Fruit fly (Drosophila melanogaster) whole organism, embryonic: Measurements from ENCODE around the gene CG42237.

ENCODE experiments used
- CG13287 ChIP-seq: fragments of 200-800 bp; sonication (Bioruptor generic); IDR thresholded peaks from 2 replicates; pipeline ENCODE4 v1.3.6; 2022; ENCODE audit warnings: missing biosample characterization, missing genetic modification characterization; ENCODE audit not compliant: partially characterized antibody
- CG13775 ChIP-seq: fragments of 200-800 bp; sonication (Bioruptor generic); optimal IDR thresholded peaks from 3 replicates; lab custom pipeline; 2017; ENCODE audit warnings: missing biosample characterization, mild to moderate bottlenecking, missing genetic modification characterization
- CG14667 ChIP-seq: fragments of 200-800 bp; sonication (Bioruptor generic); IDR thresholded peaks from 2 replicates; pipeline ENCODE4 v1.3.6; 2022; ENCODE audit warnings: missing biosample characterization, missing genetic modification characterization
- CG1603 ChIP-seq: fragments of 200-800 bp; sonication (Bioruptor generic); optimal IDR thresholded peaks from 2 replicates; lab custom pipeline; 2019; ENCODE audit warnings: missing biosample characterization, mild to moderate bottlenecking, missing genetic modification characterization, moderate library complexity
- CG18262 ChIP-seq: fragments of 200-800 bp; optimal IDR thresholded peaks from 3 replicates; lab custom pipeline; 2019; ENCODE audit warnings: missing biosample characterization, mild to moderate bottlenecking, missing genetic modification characterization, moderate library complexity
- CG18619 ChIP-seq: fragments of 200-800 bp; sonication (Bioruptor generic); optimal IDR thresholded peaks from 3 replicates; lab custom pipeline; 2017; ENCODE audit warnings: missing biosample characterization, mild to moderate bottlenecking, missing genetic modification characterization
- CG31365 ChIP-seq: fragments of 200-800 bp; sonication (Bioruptor generic); optimal IDR thresholded peaks from 2 replicates; lab custom pipeline; 2018; ENCODE audit warnings: missing biosample characterization, mild to moderate bottlenecking, missing genetic modification characterization
- CG33213 ChIP-seq: fragments of 200-800 bp; sonication (Bioruptor generic); optimal IDR thresholded peaks from 3 replicates; lab custom pipeline; 2016; ENCODE audit warnings: missing biosample characterization, missing genetic modification characterization
- CG42726 ChIP-seq: fragments of 200-800 bp; sonication (Bioruptor generic); IDR thresholded peaks from 2 replicates; pipeline ENCODE4 v1.3.6; 2022; ENCODE audit warnings: missing biosample characterization, missing genetic modification characterization; ENCODE audit not compliant: partially characterized antibody
- CG4730 ChIP-seq: fragments of 200-800 bp; sonication (Bioruptor generic); IDR thresholded peaks from 2 replicates; pipeline ENCODE4 v1.3.6; 2022; ENCODE audit warnings: missing biosample characterization, missing genetic modification characterization
- CG5953 ChIP-seq: fragments of 200-800 bp; sonication (Bioruptor generic); IDR thresholded peaks from 2 replicates; pipeline ENCODE4 v1.3.6; 2022; ENCODE audit warnings: missing biosample characterization, missing genetic modification characterization
- CG6254 ChIP-seq: fragments of 200-800 bp; sonication (Bioruptor generic); optimal IDR thresholded peaks from 3 replicates; lab custom pipeline; 2017; ENCODE audit warnings: mild to moderate bottlenecking, missing biosample characterization, missing genetic modification reagents, missing genetic modification characterization
- CG8359 ChIP-seq: fragments of 200-800 bp; sonication (Bioruptor generic); optimal IDR thresholded peaks from 2 replicates; lab custom pipeline; 2017; ENCODE audit warnings: missing biosample characterization, mild to moderate bottlenecking, missing genetic modification characterization, borderline replicate concordance
- CG9797 ChIP-seq: fragments of 200-800 bp; sonication (Bioruptor generic); optimal IDR thresholded peaks from 3 replicates; lab custom pipeline; 2018; ENCODE audit warnings: missing biosample characterization, mild to moderate bottlenecking, missing genetic modification characterization
- Camta ChIP-seq: fragments of 200-800 bp; sonication (Bioruptor generic); optimal IDR thresholded peaks from 2 replicates; lab custom pipeline; 2016; ENCODE audit warnings: missing biosample characterization, missing genetic modification characterization
- Chrac-16 ChIP-seq: fragments of 200-800 bp; sonication (Bioruptor generic); optimal IDR thresholded peaks from 3 replicates; lab custom pipeline; 2016; ENCODE audit warnings: missing biosample characterization, missing genetic modification characterization
- E2f1 ChIP-seq: fragments of 200-800 bp; sonication (Bioruptor generic); IDR thresholded peaks from 2 replicates; pipeline ENCODE4 v1.3.6; 2022; ENCODE audit warnings: missing biosample characterization, missing genetic modification characterization
- E2f2 ChIP-seq: fragments of 200-800 bp; sonication (Bioruptor generic); IDR thresholded peaks from 2 replicates; pipeline ENCODE4 v1.3.6; 2022; ENCODE audit warnings: missing biosample characterization, missing genetic modification characterization
- ERR ChIP-seq: fragments of 200-800 bp; sonication (Bioruptor generic); optimal IDR thresholded peaks from 2 replicates; lab custom pipeline; 2016; ENCODE audit warnings: missing biosample characterization, missing genetic modification characterization
- Ets65A ChIP-seq: fragments of 200-800 bp; sonication (Bioruptor generic); peaks from one replicate; lab custom pipeline; 2016; ENCODE audit warnings: missing biosample characterization, missing genetic modification characterization
- HLHmδ ChIP-seq: fragments of 200-800 bp; sonication (Bioruptor generic); optimal IDR thresholded peaks from 2 replicates; lab custom pipeline; 2018; ENCODE audit warnings: missing biosample characterization, mild to moderate bottlenecking, missing genetic modification characterization, moderate library complexity
- Hsf ChIP-seq: fragments of 200-800 bp; sonication (Bioruptor generic); optimal IDR thresholded peaks from 3 replicates; lab custom pipeline; 2016; ENCODE audit warnings: missing biosample characterization, missing genetic modification characterization
- Lhr ChIP-seq: fragments of 200-800 bp; sonication (Bioruptor generic); optimal IDR thresholded peaks from 3 replicates; lab custom pipeline; 2017; ENCODE audit warnings: mild to moderate bottlenecking, missing biosample characterization, missing genetic modification reagents, missing genetic modification characterization
- MTF-1 ChIP-seq: fragments of 200-800 bp; sonication (Bioruptor generic); optimal IDR thresholded peaks from 2 replicates; lab custom pipeline; 2018; ENCODE audit warnings: missing biosample characterization, mild to moderate bottlenecking, missing genetic modification characterization, borderline replicate concordance
- Myb ChIP-seq: fragments of 200-800 bp; sonication (Bioruptor generic); optimal IDR thresholded peaks from 2 replicates; lab custom pipeline; 2016; ENCODE audit warnings: missing biosample characterization, missing genetic modification characterization
- NC2β ChIP-seq: fragments of 200-800 bp; sonication (Bioruptor generic); optimal IDR thresholded peaks from 2 replicates; lab custom pipeline; 2016; ENCODE audit warnings: missing biosample characterization, missing genetic modification characterization
- Pdp1 ChIP-seq, 2 experiments: fragments of 200-800 bp; sonication (Bioruptor generic); optimal IDR thresholded peaks; 3 replicates each; lab custom pipeline; 2016; ENCODE audit warnings: missing biosample characterization in 2 of 2, missing genetic modification characterization in 2 of 2, mild to moderate bottlenecking in 1 of 2, moderate library complexity in 1 of 2
- Rfx ChIP-seq: fragments of 200-800 bp; sonication (Bioruptor generic); IDR thresholded peaks from 2 replicates; pipeline ENCODE4 v1.3.6; 2022; ENCODE audit warnings: missing biosample characterization, missing genetic modification characterization
- Scr ChIP-seq: fragments of 200-800 bp; sonication (Bioruptor generic); IDR thresholded peaks from 2 replicates; pipeline ENCODE4 v1.3.6; 2022; ENCODE audit warnings: missing biosample characterization, missing genetic modification characterization; ENCODE audit not compliant: partially characterized antibody
- Sin3A ChIP-seq: fragments of >200 bp; optimal IDR thresholded peaks from 2 replicates; lab custom pipeline; 2018
- Ssrp ChIP-seq: fragments of 200-800 bp; sonication (Bioruptor generic); optimal IDR thresholded peaks from 2 replicates; lab custom pipeline; 2018; ENCODE audit warnings: missing biosample characterization, mild to moderate bottlenecking, missing genetic modification characterization, moderate library complexity
- Xrp1 ChIP-seq: fragments of 200-800 bp; sonication (Bioruptor generic); IDR thresholded peaks from 2 replicates; pipeline ENCODE4 v1.3.6; 2022; ENCODE audit warnings: missing biosample characterization, missing genetic modification characterization
- YL-1 ChIP-seq: fragments of 200-800 bp; sonication (Bioruptor generic); optimal IDR thresholded peaks from 3 replicates; lab custom pipeline; 2017; ENCODE audit warnings: missing biosample characterization, mild to moderate bottlenecking, missing genetic modification characterization
- bcd ChIP-seq: fragments of 200-800 bp; sonication (Bioruptor generic); optimal IDR thresholded peaks from 2 replicates; lab custom pipeline; 2017; ENCODE audit warnings: missing biosample characterization, mild to moderate bottlenecking, missing genetic modification characterization
- bigmax ChIP-seq: fragments of 200-800 bp; sonication (Bioruptor generic); optimal IDR thresholded peaks from 2 replicates; lab custom pipeline; 2018; ENCODE audit warnings: missing biosample characterization, mild to moderate bottlenecking, missing genetic modification characterization
- crc ChIP-seq: fragments of 200-800 bp; sonication (Bioruptor generic); optimal IDR thresholded peaks from 2 replicates; lab custom pipeline; 2016; ENCODE audit warnings: missing biosample characterization, missing genetic modification characterization
- danr ChIP-seq: fragments of 200-800 bp; sonication (Bioruptor generic); IDR thresholded peaks from 2 replicates; pipeline ENCODE4 v1.3.6; 2022; ENCODE audit warnings: missing biosample characterization, missing genetic modification characterization
- fd102C ChIP-seq: fragments of 200-800 bp; sonication (Bioruptor generic); optimal IDR thresholded peaks from 2 replicates; lab custom pipeline; 2018; ENCODE audit warnings: missing biosample characterization, mild to moderate bottlenecking, missing genetic modification characterization, moderate library complexity
- gce ChIP-seq: fragments of 200-800 bp; sonication (Bioruptor generic); IDR thresholded peaks from 3 replicates; pipeline ENCODE4 v1.3.6; 2022; ENCODE audit warnings: missing biosample characterization, missing genetic modification characterization
- grau ChIP-seq: fragments of 200-800 bp; optimal IDR thresholded peaks from 3 replicates; lab custom pipeline; 2019; ENCODE audit warnings: missing biosample characterization, mild to moderate bottlenecking, missing genetic modification characterization, moderate library complexity
- jumu ChIP-seq: fragments of 200-800 bp; sonication (Bioruptor generic); optimal IDR thresholded peaks from 3 replicates; lab custom pipeline; 2016; ENCODE audit warnings: missing biosample characterization, missing genetic modification characterization
- oc ChIP-seq: fragments of 200-800 bp; sonication (Bioruptor generic); optimal IDR thresholded peaks from 2 replicates; lab custom pipeline; 2018; ENCODE audit warnings: missing biosample characterization, mild to moderate bottlenecking, missing genetic modification characterization, moderate library complexity
- phol ChIP-seq: fragments of 200-800 bp; sonication (Bioruptor generic); optimal IDR thresholded peaks from 3 replicates; lab custom pipeline; 2018; ENCODE audit warnings: missing biosample characterization, mild to moderate bottlenecking, missing genetic modification characterization, moderate library complexity
- prd ChIP-seq, 3 experiments: fragments of >200 bp in 2 of 3; fragments of 200-800 bp in 1 of 3; sonication (Bioruptor generic) in 1 of 3; optimal IDR thresholded peaks in 2 of 3; IDR thresholded peaks in 1 of 3; 2 replicates in 2 of 3; 3 replicates in 1 of 3; pipeline versions ENCODE4 v1.3.6 to Lab custom; 2017 to 2022; ENCODE audit warnings: missing biosample characterization in 1 of 3, missing genetic modification characterization in 1 of 3
- pzg ChIP-seq: fragments of 200-800 bp; sonication (Bioruptor generic); optimal IDR thresholded peaks from 3 replicates; lab custom pipeline; 2018; ENCODE audit warnings: missing biosample characterization, mild to moderate bottlenecking, missing genetic modification characterization, moderate library complexity
- row ChIP-seq: fragments of 200-800 bp; sonication (Bioruptor generic); IDR thresholded peaks from 3 replicates; pipeline ENCODE4 v1.3.6; 2022; ENCODE audit warnings: missing biosample characterization, missing genetic modification characterization
- sens ChIP-seq: fragments of 200-800 bp; sonication (Bioruptor generic); peaks from one replicate; lab custom pipeline; 2016; ENCODE audit warnings: missing biosample characterization, missing genetic modification characterization
- slou ChIP-seq: fragments of 200-800 bp; sonication (Bioruptor generic); optimal IDR thresholded peaks from 3 replicates; lab custom pipeline; 2016; ENCODE audit warnings: missing biosample characterization, missing genetic modification characterization
- z ChIP-seq: fragments of 200-800 bp; sonication (Bioruptor generic); IDR thresholded peaks from 3 replicates; pipeline ENCODE4 v1.3.6; 2022; ENCODE audit warnings: missing biosample characterization, missing genetic modification characterization
- zen2 ChIP-seq: fragments of 200-800 bp; sonication (Bioruptor generic); IDR thresholded peaks from 3 replicates; pipeline ENCODE4 v1.3.6; 2022; ENCODE audit warnings: missing biosample characterization, missing genetic modification characterization; ENCODE audit not compliant: partially characterized antibody

The CG42237 gene

dm6 chrX:13135702-13136101 is 20.8 kb downstream of the CG42237 start (continued):
- peak; percentile 46 for TF ChIP-seq Chrac-16 (GFP tag; lab: Kevin White, UChicago)
- peak; percentile 53 for TF ChIP-seq CG18262 (tag; lab: Kevin White, UChicago)
- no peak for TF ChIP-seq Sin3A (lab: Kevin White, UChicago)
- no peak for TF ChIP-seq fd102C (GFP tag; lab: Kevin White, UChicago)
- TF ChIP-seq gce (GFP tag; lab: Robert Waterston, UW): 0 out of 3 replicates have a peak, but pooled peaks have one; percentile 55
- TF ChIP-seq CG5953: peak; percentile 39; the same call in 1 of the 2 replicates
- peak; percentile 31; the same call in 1 of the 2 replicates for TF ChIP-seq danr (GFP tag; lab: Robert Waterston, UW)
- peak; percentile 10 for TF ChIP-seq NC2β (GFP tag; lab: Kevin White, UChicago)
- no peak for TF ChIP-seq slou (GFP tag; lab: Kevin White, UChicago)
- TF ChIP-seq CG8359 (GFP tag; lab: Kevin White, UChicago): peak; percentile 37
- TF ChIP-seq CG13775 (GFP tag; lab: Kevin White, UChicago): peak; percentile 17
- no peak for TF ChIP-seq pzg (GFP tag; lab: Kevin White, UChicago)
- no peak for TF ChIP-seq HLHmδ
- TF ChIP-seq MTF-1 (GFP tag; lab: Kevin White, UChicago): peak; percentile 18
- peak; percentile 41; the same call in 1 of the 2 replicates for TF ChIP-seq Rfx (GFP tag; lab: Robert Waterston, UW)
- peak; percentile 86 for TF ChIP-seq Ets65A (GFP tag; lab: Kevin White, UChicago)
- TF ChIP-seq CG9797 (GFP tag; lab: Kevin White, UChicago): no peak
- no peak for TF ChIP-seq prd (optimal IDR thresholded peaks at IDR 0.05; lab: Kevin White, UChicago)
- TF ChIP-seq prd (GFP tag; IDR thresholded peaks at IDR 0.05; lab: Robert Waterston, UW): peak; percentile 70
- peak; percentile 25 for TF ChIP-seq Camta (GFP tag; lab: Kevin White, UChicago)
- peak; percentile 52 for TF ChIP-seq bcd (GFP tag; lab: Kevin White, UChicago)
- no peak for TF ChIP-seq CG14667 (GFP tag; lab: Robert Waterston, UW)
- TF ChIP-seq Ssrp (tag; lab: Kevin White, UChicago): peak; percentile 66
- no peak for TF ChIP-seq CG42726 (GFP tag; lab: Robert Waterston, UW)
- TF ChIP-seq bigmax: no peak
- TF ChIP-seq grau (tag; lab: Kevin White, UChicago): peak; percentile 51
- TF ChIP-seq Hsf (GFP tag; lab: Kevin White, UChicago): peak; percentile 39
- TF ChIP-seq CG4730 (GFP tag; lab: Robert Waterston, UW): peak; percentile 34; the same call in 1 of the 2 replicates
- TF ChIP-seq phol (tag; lab: Kevin White, UChicago): peak; percentile 71
- TF ChIP-seq row: peak; percentile 60
- TF ChIP-seq CG18619: peak; percentile 9
- peak; percentile 90 for TF ChIP-seq sens (GFP tag; lab: Kevin White, UChicago)
- TF ChIP-seq ERR (GFP tag; lab: Kevin White, UChicago): no peak
- TF ChIP-seq CG31365: no peak
- TF ChIP-seq CG33213 (GFP tag; lab: Kevin White, UChicago): peak; percentile 46
- TF ChIP-seq CG13287 (GFP tag; lab: Robert Waterston, UW): no peak
- TF ChIP-seq CG1603: peak; percentile 74
- TF ChIP-seq E2f2 (GFP tag; lab: Robert Waterston, UW): 0 out of 2 replicates have a peak, but pooled peaks have one; percentile 33
- TF ChIP-seq CG6254 (GFP tag; lab: Kevin White, UChicago): peak; percentile 9
- no peak for TF ChIP-seq Scr
- TF ChIP-seq E2f1 (GFP tag; lab: Robert Waterston, UW): peak; percentile 51; the same call in 1 of the 2 replicates
- TF ChIP-seq oc (tag; lab: Kevin White, UChicago): peak; percentile 45
- no peak for TF ChIP-seq YL-1 (GFP tag; lab: Kevin White, UChicago)
- peak; percentile 63 for TF ChIP-seq Xrp1 (GFP tag; lab: Robert Waterston, UW)
- no peak for TF ChIP-seq zen2 (GFP tag; lab: Robert Waterston, UW)
- no peak for TF ChIP-seq Lhr (GFP tag; lab: Kevin White, UChicago)
- no peak for TF ChIP-seq z (GFP tag; lab: Robert Waterston, UW)
- TF ChIP-seq crc (GFP tag; lab: Kevin White, UChicago): no peak
- no peak for TF ChIP-seq jumu (GFP tag; lab: Kevin White, UChicago)
- TF ChIP-seq Pdp1 (GFP tag; optimal IDR thresholded peaks at IDR 0.05; lab: Kevin White, UChicago): peak; percentile 33 to 44
- TF ChIP-seq Myb (GFP tag; lab: Kevin White, UChicago): peak; percentile 7
